Worm (Caenorhabditis elegans): ENCODE measurements around the gene mstr-2.

Gene mstr-2

DNA sequence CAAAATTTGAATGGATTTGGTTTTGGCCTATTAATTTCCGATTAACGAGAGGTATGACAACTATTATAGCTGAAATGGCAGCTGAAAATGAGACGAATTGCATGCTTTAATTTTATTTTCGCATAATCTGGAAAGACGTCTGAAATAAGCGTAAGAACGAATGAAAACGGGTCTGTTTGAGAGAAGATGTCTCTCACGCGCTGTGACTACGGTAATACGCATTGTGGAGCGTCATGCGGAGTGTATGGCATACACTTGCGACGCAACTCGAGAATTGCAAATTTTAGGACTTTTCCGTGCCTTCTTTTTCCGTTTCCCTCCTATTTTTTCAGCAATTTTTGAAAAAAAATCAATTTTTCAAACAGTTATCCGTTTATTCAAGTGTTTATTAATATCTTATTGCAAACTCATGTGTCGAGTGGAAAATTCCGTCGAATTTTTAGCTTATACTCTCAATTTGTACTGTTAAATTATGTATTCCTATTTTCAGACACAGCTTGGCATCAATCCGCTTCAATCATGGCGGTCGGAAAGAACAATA, 6.6 kb downstream of the mstr-2 start, which contains the start of gene rps-1:
rps-1 (plus strand) TSS at position 491 of the 541 bp plus-strand sequence.
- TF ChIP-seq ama-1 (optimal IDR thresholded peaks at IDR 0.05) (peak; percentile 53), ama-1 (GFP tag; optimal IDR thresholded peaks at IDR 0.05) (peak in 1 of 2 experiments; percentile 58), bed-2 (GFP tag; IDR thresholded peaks at IDR 0.05) (peak; percentile 68; the same call in 1 of the 2 replicates), repo-1 (tag; optimal IDR thresholded peaks at IDR 0.05) (peak; percentile 98), B0019.2 (GFP tag; conservative IDR thresholded peaks at IDR 0.05) (peak; percentile 77), somi-1 (GFP tag; optimal IDR thresholded peaks at IDR 0.05) (peak; percentile 94), nhr-80 (tag; optimal IDR thresholded peaks at IDR 0.05) (peak; percentile 95), ztf-6 (GFP tag; IDR thresholded peaks at IDR 0.05) (peak; percentile 92), F49E8.2 (tag; optimal IDR thresholded peaks at IDR 0.05; ENCODE audit: insufficient read depth) (peak; percentile 94), D2030.7 (GFP tag; IDR thresholded peaks at IDR 0.05) (peak; percentile 92), madf-6 (GFP tag; IDR thresholded peaks at IDR 0.05) (peak; percentile 95), ztf-22 (GFP tag; optimal IDR thresholded peaks at IDR 0.05) (peak; percentile 88), Y67H2A.10 (GFP tag; conservative IDR thresholded peaks at IDR 0.05) (peak; percentile 85), Y56A3A.18 (GFP tag; IDR thresholded peaks at IDR 0.05) (peak; percentile 97), lag-1 (GFP tag; IDR thresholded peaks at IDR 0.05) (peak; percentile 78; the same call in 1 of the 2 replicates), tbx-9 (tag; optimal IDR thresholded peaks at IDR 0.05; ENCODE audit: borderline replicate concordance) (no peak), rpc-1 (optimal IDR thresholded peaks at IDR 0.05) (peak; percentile 38), rpc-1 (tag; optimal IDR thresholded peaks at IDR 0.05) (peak; percentile 6), ets-4 (GFP tag; optimal IDR thresholded peaks at IDR 0.05) (peak; percentile 49), lin-26 (GFP tag; IDR thresholded peaks at IDR 0.05) (peak; percentile 85; the same call in 1 of the 2 replicates), fkh-3 (tag; optimal IDR thresholded peaks at IDR 0.05) (no peak), hlh-12 (tag; optimal IDR thresholded peaks at IDR 0.05) (no peak), tlf-1 (GFP tag; optimal IDR thresholded peaks at IDR 0.05) (peak; percentile 98), dox-1 (GFP tag; IDR thresholded peaks at IDR 0.05) (peak; percentile 99), chd-7 (tag; optimal IDR thresholded peaks at IDR 0.05) (peak; percentile 96), gei-17 (GFP tag; optimal IDR thresholded peaks at IDR 0.05) (peak; percentile 90), let-526 (GFP tag; IDR thresholded peaks at IDR 0.05) (peak; percentile 95), ztf-25 (GFP tag; IDR thresholded peaks at IDR 0.05) (peak; percentile 24; the same call in 1 of the 2 replicates), mes-4 (tag; optimal IDR thresholded peaks at IDR 0.05) (no peak), aptf-3 (GFP tag; IDR thresholded peaks at IDR 0.05) (peak; percentile 72; the same call in 1 of the 2 replicates), zfh-2 (GFP tag; conservative IDR thresholded peaks at IDR 0.05) (peak; percentile 78; the same call in 1 of the 2 replicates), unc-130 (GFP tag; optimal IDR thresholded peaks at IDR 0.05) (peak; percentile 85), ztf-18 (tag; optimal IDR thresholded peaks at IDR 0.05) (peak; percentile 89), ceh-79 (tag; optimal IDR thresholded peaks at IDR 0.05) (peak; percentile 80), dpl-1 (GFP tag; optimal IDR thresholded peaks at IDR 0.05) (peak; percentile 90), F57C9.4 (tag; optimal IDR thresholded peaks at IDR 0.05) (peak; percentile 31), mel-28 (tag; optimal IDR thresholded peaks at IDR 0.05; ENCODE audit: borderline replicate concordance) (no peak), pha-4 (tag; optimal IDR thresholded peaks at IDR 0.05) (peak; percentile 94), rec-8 (tag; optimal IDR thresholded peaks at IDR 0.05) (peak in 1 of 2 experiments; percentile 0), attf-5 (GFP tag; optimal IDR thresholded peaks at IDR 0.05) (peak; percentile 98), snpc-1.3 (tag; optimal IDR thresholded peaks at IDR 0.05; ENCODE audit: insufficient read depth) (peak; percentile 95), K11D2.4 (GFP tag; IDR thresholded peaks at IDR 0.05) (peak; percentile 98), lsl-1 (GFP tag; optimal IDR thresholded peaks at IDR 0.05) (peak; percentile 98), efl-1 (GFP tag; optimal IDR thresholded peaks at IDR 0.05) (peak; percentile 85), nfyb-1 (GFP tag; IDR thresholded peaks at IDR 0.05) (peak; percentile 99), nfya-1 (tag; optimal IDR thresholded peaks at IDR 0.05; ENCODE audit: borderline replicate concordance, insufficient read depth) (no peak), F57A8.1 (GFP tag; optimal IDR thresholded peaks at IDR 0.05) (no peak), mcd-1 (GFP tag; IDR thresholded peaks at IDR 0.05) (peak; percentile 95)
